Worm (Caenorhabditis elegans): ENCODE measurements around the gene ddx-15.

Gene ddx-15

DNA sequence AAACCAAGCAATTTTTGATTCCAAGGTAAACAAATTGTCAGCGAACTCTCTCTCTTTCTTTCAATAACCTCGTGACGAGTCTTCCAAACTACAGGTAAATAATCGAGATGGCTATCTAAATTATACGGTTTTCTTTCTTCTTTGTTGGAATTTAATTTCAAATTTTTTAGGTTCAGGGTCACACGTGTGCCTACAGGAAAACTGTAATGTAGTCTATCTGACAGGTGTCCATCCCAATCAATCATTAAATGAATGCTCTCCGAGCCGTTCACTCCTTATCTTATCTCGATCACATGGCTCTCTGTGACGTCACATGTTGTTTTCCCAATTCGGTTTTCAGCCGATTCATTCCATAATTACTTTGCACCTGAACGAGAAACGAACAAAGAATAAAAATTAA, 38.4 kb downstream of the ddx-15 start (continued):
- TF ChIP-seq lin-54 (GFP tag; optimal IDR thresholded peaks at IDR 0.05) (peak; percentile 30), aptf-3 (GFP tag; IDR thresholded peaks at IDR 0.05) (no peak), madf-10 (tag; optimal IDR thresholded peaks at IDR 0.05) (peak; percentile 17)

DNA sequence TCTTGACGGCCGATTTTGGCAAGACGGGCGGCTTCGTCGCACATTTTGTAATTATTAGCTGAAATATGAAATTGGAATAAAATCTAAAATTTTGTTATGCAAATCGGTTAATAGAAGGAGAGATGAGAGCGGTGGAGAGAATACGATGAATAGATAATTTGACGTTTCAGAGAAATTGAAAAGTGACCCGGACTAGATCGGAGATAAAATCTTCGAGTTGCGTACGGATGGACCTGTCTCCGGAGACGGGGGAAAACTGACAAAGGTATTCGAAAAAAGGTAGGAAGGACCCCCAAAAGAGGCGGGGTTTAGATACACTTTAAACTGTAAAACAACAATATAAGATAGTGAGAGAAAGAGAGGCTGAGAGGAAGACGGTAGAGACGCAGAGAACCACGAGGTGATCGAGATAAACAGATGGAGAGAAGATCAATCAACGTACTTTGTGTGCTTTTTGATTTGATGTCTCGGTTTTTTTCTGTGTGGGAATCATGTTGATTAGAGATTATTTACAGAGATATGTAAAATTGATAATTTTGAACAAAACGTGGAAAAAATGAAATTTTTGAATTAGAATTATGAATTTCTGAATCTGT, 39.3 kb downstream of the ddx-15 start, which contains the start of gene F09F7.6:
F09F7.6 (minus strand) TSS at position 64 of the 596 bp plus-strand sequence.
- TF ChIP-seq pbrm-1 (GFP tag; IDR thresholded peaks at IDR 0.05) (no peak), snpc-1.1 (tag; optimal IDR thresholded peaks at IDR 0.05; ENCODE audit: insufficient read depth) (no peak), Y95B8A.8 (GFP tag; IDR thresholded peaks at IDR 0.05) (no peak), zfh-2 (GFP tag; conservative IDR thresholded peaks at IDR 0.05) (no peak), hmg-20 (GFP tag; IDR thresholded peaks at IDR 0.05) (no peak), Y56A3A.18 (GFP tag; IDR thresholded peaks at IDR 0.05) (no peak), K11D2.4 (GFP tag; IDR thresholded peaks at IDR 0.05) (peak; percentile 46; the same call in 1 of the 2 replicates), F52B5.7 (tag; optimal IDR thresholded peaks at IDR 0.05) (no peak), B0019.2 (GFP tag; conservative IDR thresholded peaks at IDR 0.05) (no peak), tbx-9 (tag; optimal IDR thresholded peaks at IDR 0.05; ENCODE audit: borderline replicate concordance) (no peak), snpc-1.3 (tag; optimal IDR thresholded peaks at IDR 0.05; ENCODE audit: insufficient read depth) (no peak), sea-2 (GFP tag; IDR thresholded peaks at IDR 0.05) (no peak), tbp1 (GFP tag; optimal IDR thresholded peaks at IDR 0.05) (peak; percentile 30), die-1 (tag; optimal IDR thresholded peaks at IDR 0.05) (no peak), nfya-1 (tag; optimal IDR thresholded peaks at IDR 0.05; ENCODE audit: borderline replicate concordance, insufficient read depth) (no peak), Y79H2A.3 (GFP tag; conservative IDR thresholded peaks at IDR 0.05) (no peak), let-526 (GFP tag; IDR thresholded peaks at IDR 0.05) (no peak), unc-130 (GFP tag; optimal IDR thresholded peaks at IDR 0.05) (no peak), snpc-3.4 (tag; optimal IDR thresholded peaks at IDR 0.05) (no peak), hrde-1 (tag; optimal IDR thresholded peaks at IDR 0.05; ENCODE audit: borderline replicate concordance) (no peak), ets-4 (GFP tag; optimal IDR thresholded peaks at IDR 0.05) (no peak), ztf-25 (GFP tag; IDR thresholded peaks at IDR 0.05) (no peak), snpc-4 (GFP tag; optimal IDR thresholded peaks at IDR 0.05) (no peak), snpc-4 (tag; optimal IDR thresholded peaks at IDR 0.05) (no peak), nhr-80 (tag; optimal IDR thresholded peaks at IDR 0.05) (peak; percentile 60), B0261.1 (tag; optimal IDR thresholded peaks at IDR 0.05) (no peak), efl-1 (GFP tag; optimal IDR thresholded peaks at IDR 0.05) (no peak), lag-1 (GFP tag; IDR thresholded peaks at IDR 0.05) (no peak), hsf-1 (GFP tag; IDR thresholded peaks at IDR 0.05) (no peak), lsy-27 (tag; optimal IDR thresholded peaks at IDR 0.05; ENCODE audit: borderline replicate concordance, insufficient read depth) (no peak), attf-3 (GFP tag; conservative IDR thresholded peaks at IDR 0.05) (no peak), B0336.3 (GFP tag; IDR thresholded peaks at IDR 0.05) (no peak), F39B2.1 (GFP tag; IDR thresholded peaks at IDR 0.05) (no peak), nfyb-1 (GFP tag; IDR thresholded peaks at IDR 0.05) (0 out of 2 replicates have a peak, but pooled peaks have one; percentile 34), dox-1 (GFP tag; IDR thresholded peaks at IDR 0.05) (peak; percentile 11; the same call in 1 of the 2 replicates), pha-4 (tag; optimal IDR thresholded peaks at IDR 0.05) (no peak), F22D6.2 (tag; optimal IDR thresholded peaks at IDR 0.05) (no peak), hlh-12 (tag; optimal IDR thresholded peaks at IDR 0.05) (no peak), ZK185.1 (tag; optimal IDR thresholded peaks at IDR 0.05; ENCODE audit: poor library complexity, severe bottlenecking) (peak; percentile 1), sdz-38 (tag; optimal IDR thresholded peaks at IDR 0.05) (no peak), K12H6.12 (tag; optimal IDR thresholded peaks at IDR 0.05) (peak; percentile 62), egl-18 (GFP tag; IDR thresholded peaks at IDR 0.05) (no peak), nhr-120 (GFP tag; IDR thresholded peaks at IDR 0.05) (no peak)

All from whole organism, young adult.